Worm (Caenorhabditis elegans): Measurements from ENCODE around the gene rsa-2.

DNA sequence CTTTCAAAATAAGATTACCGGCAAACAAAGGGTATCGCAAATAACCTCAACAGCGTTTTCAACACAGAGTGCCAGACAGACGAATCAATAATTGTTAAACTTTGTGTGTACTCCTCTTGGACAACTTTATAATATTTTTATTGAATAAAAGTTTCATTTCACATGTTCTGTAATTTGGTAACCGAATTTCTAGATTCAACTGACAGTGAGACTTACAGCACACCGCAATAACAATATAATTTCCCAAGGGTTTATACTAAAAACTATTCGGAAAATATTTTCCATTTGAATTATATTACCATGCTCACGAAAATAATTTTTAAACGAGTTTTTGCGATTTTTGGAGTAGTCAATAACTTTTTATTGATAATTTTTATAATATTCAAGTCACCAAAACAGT is 14.1 kb downstream of the rsa-2 start, which contains the start of gene str-246:
- no peak for TF ChIP-seq ceh-34 (tag; optimal IDR thresholded peaks at IDR 0.05)
- TF ChIP-seq nhr-11 (tag; optimal IDR thresholded peaks at IDR 0.05) = no peak
- TF ChIP-seq ceh-48 (tag; optimal IDR thresholded peaks at IDR 0.05) = no peak
- TF ChIP-seq dmd-4 (tag; optimal IDR thresholded peaks at IDR 0.05; ENCODE audit: borderline replicate concordance) = no peak
- no peak for TF ChIP-seq sdc-2 (tag; optimal IDR thresholded peaks at IDR 0.05)
- no peak for TF ChIP-seq K09A11.1 (tag; optimal IDR thresholded peaks at IDR 0.05; ENCODE audit: insufficient read depth)
- no peak for TF ChIP-seq sox-2 (GFP tag; IDR thresholded peaks at IDR 0.05)
- TF ChIP-seq ceh-45 (GFP tag; IDR thresholded peaks at IDR 0.05) = no peak
- TF ChIP-seq F13H6.1 (tag; optimal IDR thresholded peaks at IDR 0.05) = no peak
- TF ChIP-seq dve-1 (tag; optimal IDR thresholded peaks at IDR 0.05) = no peak

Data from whole organism, late embryonic.